Fruit fly (Drosophila melanogaster) whole organism, embryonic: ENCODE results near the gene Miga.

ENCODE experiments used
- Atf6 ChIP-seq: fragments of 200-800 bp; sonication (Bioruptor generic); IDR thresholded peaks from 2 replicates; pipeline ENCODE4 v1.3.6; 2022; ENCODE audit warnings: missing biosample characterization, missing genetic modification characterization
- CG1024 ChIP-seq: fragments of 200-800 bp; sonication (Bioruptor generic); IDR thresholded peaks from 2 replicates; pipeline ENCODE4 v1.3.6; 2022; ENCODE audit warnings: missing biosample characterization, missing genetic modification characterization
- CG10267 ChIP-seq: fragments of 200-800 bp; sonication (Bioruptor generic); optimal IDR thresholded peaks from 2 replicates; lab custom pipeline; 2018; ENCODE audit warnings: missing biosample characterization, mild to moderate bottlenecking, missing genetic modification characterization, moderate library complexity
- CG10321 ChIP-seq: fragments of 200-800 bp; sonication (Bioruptor generic); IDR thresholded peaks from 2 replicates; pipeline ENCODE4 v1.3.6; 2022; ENCODE audit warnings: missing biosample characterization, missing genetic modification characterization
- CG10462 ChIP-seq: fragments of 200-800 bp; sonication (Bioruptor generic); optimal IDR thresholded peaks from 2 replicates; lab custom pipeline; 2016; ENCODE audit warnings: missing biosample characterization, missing genetic modification characterization
- CG11247 ChIP-seq: fragments of 200-800 bp; sonication (Bioruptor generic); IDR thresholded peaks from 2 replicates; pipeline ENCODE4 v1.3.6; 2022; ENCODE audit warnings: missing biosample characterization, missing genetic modification characterization
- CG12769 ChIP-seq: fragments of 200-800 bp; sonication (Bioruptor generic); optimal IDR thresholded peaks from 2 replicates; lab custom pipeline; 2019; ENCODE audit warnings: missing biosample characterization, mild to moderate bottlenecking, missing genetic modification characterization, moderate library complexity
- CG13296 ChIP-seq: fragments of 200-800 bp; sonication (Bioruptor generic); optimal IDR thresholded peaks from 3 replicates; lab custom pipeline; 2018; ENCODE audit warnings: missing biosample characterization, mild to moderate bottlenecking, missing genetic modification characterization
- CG16863 ChIP-seq: fragments of 200-800 bp; sonication (Bioruptor generic); optimal IDR thresholded peaks from 3 replicates; lab custom pipeline; 2016; ENCODE audit warnings: missing biosample characterization, missing genetic modification characterization
- CG17802 ChIP-seq: fragments of 200-800 bp; sonication (Bioruptor generic); optimal IDR thresholded peaks from 2 replicates; lab custom pipeline; 2018; ENCODE audit warnings: missing biosample characterization, mild to moderate bottlenecking, missing genetic modification characterization, moderate library complexity
- CG2875 ChIP-seq: fragments of 200-800 bp; sonication (Bioruptor generic); optimal IDR thresholded peaks from 2 replicates; lab custom pipeline; 2017; ENCODE audit warnings: missing biosample characterization, mild to moderate bottlenecking, missing genetic modification characterization, missing genetic modification reagents
- CG30020 ChIP-seq: fragments of 200-800 bp; optimal IDR thresholded peaks from 2 replicates; lab custom pipeline; 2019; ENCODE audit warnings: missing biosample characterization, mild to moderate bottlenecking, missing genetic modification characterization, moderate library complexity
- CG30403 ChIP-seq: fragments of 200-800 bp; sonication (Bioruptor generic); optimal IDR thresholded peaks from 3 replicates; lab custom pipeline; 2016; ENCODE audit warnings: missing biosample characterization, missing genetic modification characterization
- CG4282 ChIP-seq: fragments of 200-800 bp; sonication (Bioruptor generic); optimal IDR thresholded peaks from 2 replicates; lab custom pipeline; 2016; ENCODE audit warnings: missing biosample characterization, missing genetic modification characterization
- CG4404 ChIP-seq: fragments of 200-800 bp; sonication (Bioruptor generic); IDR thresholded peaks from 2 replicates; pipeline ENCODE4 v1.3.6; 2022; ENCODE audit warnings: missing biosample characterization, missing genetic modification characterization
- CG4820 ChIP-seq: fragments of 200-800 bp; sonication (Bioruptor generic); optimal IDR thresholded peaks from 3 replicates; lab custom pipeline; 2016; ENCODE audit warnings: missing biosample characterization, missing genetic modification characterization
- CG6854 ChIP-seq: fragments of 200-800 bp; sonication (Bioruptor generic); optimal IDR thresholded peaks from 3 replicates; lab custom pipeline; 2017; ENCODE audit warnings: missing biosample characterization, mild to moderate bottlenecking, missing genetic modification characterization
- CG8359 ChIP-seq: fragments of 200-800 bp; sonication (Bioruptor generic); optimal IDR thresholded peaks from 2 replicates; lab custom pipeline; 2017; ENCODE audit warnings: missing biosample characterization, mild to moderate bottlenecking, missing genetic modification characterization, borderline replicate concordance
- CG9797 ChIP-seq: fragments of 200-800 bp; sonication (Bioruptor generic); optimal IDR thresholded peaks from 3 replicates; lab custom pipeline; 2018; ENCODE audit warnings: missing biosample characterization, mild to moderate bottlenecking, missing genetic modification characterization
- Dp ChIP-seq: fragments of 200-800 bp; sonication (Bioruptor generic); optimal IDR thresholded peaks from 2 replicates; lab custom pipeline; 2018; ENCODE audit warnings: missing biosample characterization, mild to moderate bottlenecking, missing genetic modification characterization, moderate library complexity
- Elba2 ChIP-seq: fragments of 200-800 bp; sonication (Bioruptor generic); optimal IDR thresholded peaks from 3 replicates; lab custom pipeline; 2016; ENCODE audit warnings: missing biosample characterization, missing genetic modification characterization
- Hr51 ChIP-seq, 2 experiments: fragments of 200-800 bp; sonication (Bioruptor generic); optimal IDR thresholded peaks; 2 replicates in 1 of 2; 3 replicates in 1 of 2; lab custom pipeline; 2016 to 2018; ENCODE audit warnings: missing biosample characterization in 2 of 2, missing genetic modification characterization in 2 of 2, mild to moderate bottlenecking in 1 of 2, moderate library complexity in 1 of 2
- Lhr ChIP-seq: fragments of 200-800 bp; sonication (Bioruptor generic); optimal IDR thresholded peaks from 3 replicates; lab custom pipeline; 2017; ENCODE audit warnings: mild to moderate bottlenecking, missing biosample characterization, missing genetic modification reagents, missing genetic modification characterization
- NC2β ChIP-seq: fragments of 200-800 bp; sonication (Bioruptor generic); optimal IDR thresholded peaks from 2 replicates; lab custom pipeline; 2016; ENCODE audit warnings: missing biosample characterization, missing genetic modification characterization
- Neu2 ChIP-seq: fragments of 200-800 bp; sonication (Bioruptor generic); optimal IDR thresholded peaks from 3 replicates; lab custom pipeline; 2016; ENCODE audit warnings: missing biosample characterization, missing genetic modification characterization, borderline replicate concordance
- NfI ChIP-seq: fragments of 200-800 bp; sonication (Bioruptor generic); optimal IDR thresholded peaks from 3 replicates; lab custom pipeline; 2018; ENCODE audit warnings: missing biosample characterization, mild to moderate bottlenecking, missing genetic modification characterization, moderate library complexity
- PHDP ChIP-seq: fragments of 200-800 bp; sonication (Bioruptor generic); optimal IDR thresholded peaks from 3 replicates; lab custom pipeline; 2018; ENCODE audit warnings: missing biosample characterization, mild to moderate bottlenecking, missing genetic modification characterization, moderate library complexity
- Scr ChIP-seq: fragments of 200-800 bp; sonication (Bioruptor generic); IDR thresholded peaks from 2 replicates; pipeline ENCODE4 v1.3.6; 2022; ENCODE audit warnings: missing biosample characterization, missing genetic modification characterization; ENCODE audit not compliant: partially characterized antibody
- Sry-δ ChIP-seq: fragments of 200-800 bp; sonication (Bioruptor generic); optimal IDR thresholded peaks from 2 replicates; lab custom pipeline; 2016; ENCODE audit warnings: missing biosample characterization, missing genetic modification characterization
- Xbp1 ChIP-seq: fragments of 200-800 bp; sonication (Bioruptor generic); optimal IDR thresholded peaks from 3 replicates; lab custom pipeline; 2016; ENCODE audit warnings: missing biosample characterization, mild to moderate bottlenecking, missing genetic modification characterization
- YL-1 ChIP-seq: fragments of 200-800 bp; sonication (Bioruptor generic); optimal IDR thresholded peaks from 3 replicates; lab custom pipeline; 2017; ENCODE audit warnings: missing biosample characterization, mild to moderate bottlenecking, missing genetic modification characterization
- ac ChIP-seq: fragments of 200-800 bp; sonication (Bioruptor generic); optimal IDR thresholded peaks from 3 replicates; lab custom pipeline; 2017; ENCODE audit warnings: missing biosample characterization, mild to moderate bottlenecking, missing genetic modification characterization
- ase ChIP-seq: fragments of 200-800 bp; sonication (Bioruptor generic); IDR thresholded peaks from 3 replicates; pipeline ENCODE4 v1.3.6; 2022; ENCODE audit warnings: missing biosample characterization, missing genetic modification characterization
- bigmax ChIP-seq: fragments of 200-800 bp; sonication (Bioruptor generic); optimal IDR thresholded peaks from 2 replicates; lab custom pipeline; 2018; ENCODE audit warnings: missing biosample characterization, mild to moderate bottlenecking, missing genetic modification characterization
- da ChIP-seq: fragments of 200-800 bp; sonication (Bioruptor generic); optimal IDR thresholded peaks from 2 replicates; lab custom pipeline; 2016; ENCODE audit warnings: missing biosample characterization, missing genetic modification characterization
- dimm ChIP-seq: fragments of 200-800 bp; sonication (Bioruptor generic); IDR thresholded peaks from 2 replicates; pipeline ENCODE4 v1.3.6; 2022; ENCODE audit warnings: missing biosample characterization, missing genetic modification characterization
- dmrt11E ChIP-seq: fragments of 200-800 bp; sonication (Bioruptor generic); optimal IDR thresholded peaks from 3 replicates; lab custom pipeline; 2018; ENCODE audit warnings: missing biosample characterization, mild to moderate bottlenecking, missing genetic modification characterization, moderate library complexity
- ems ChIP-seq: fragments of 200-800 bp; sonication (Bioruptor generic); optimal IDR thresholded peaks from 3 replicates; lab custom pipeline; 2016; ENCODE audit warnings: missing biosample characterization, missing genetic modification characterization
- gro ChIP-seq: fragments of 200-800 bp; sonication (Bioruptor generic); optimal IDR thresholded peaks from 2 replicates; lab custom pipeline; 2016; ENCODE audit warnings: missing biosample characterization, missing genetic modification characterization
- gt ChIP-seq: fragments of 200-800 bp; sonication (Bioruptor generic); IDR thresholded peaks from 2 replicates; pipeline ENCODE4 v1.3.6; 2022; ENCODE audit warnings: missing biosample characterization, missing genetic modification characterization
- lab ChIP-seq: fragments of 200-800 bp; sonication (Bioruptor generic); optimal IDR thresholded peaks from 3 replicates; lab custom pipeline; 2017; ENCODE audit warnings: missing biosample characterization, missing genetic modification characterization, mild to moderate bottlenecking, moderate library complexity, missing genetic modification reagents
- mam ChIP-seq: fragments of 200-800 bp; sonication (Bioruptor generic); optimal IDR thresholded peaks from 3 replicates; lab custom pipeline; 2016; ENCODE audit warnings: missing biosample characterization, missing genetic modification characterization
- sim ChIP-seq: fragments of 200-800 bp; sonication (Bioruptor generic); IDR thresholded peaks from 2 replicates; pipeline ENCODE4 v1.3.6; 2022; ENCODE audit warnings: missing biosample characterization, missing genetic modification characterization
- sisA ChIP-seq: fragments of 200-800 bp; sonication (Bioruptor generic); IDR thresholded peaks from 2 replicates; pipeline ENCODE4 v1.3.6; 2022; ENCODE audit warnings: missing biosample characterization, missing genetic modification characterization
- sob ChIP-seq: fragments of 200-800 bp; sonication (Bioruptor generic); IDR thresholded peaks from 2 replicates; pipeline ENCODE4 v1.3.6; 2022; ENCODE audit warnings: missing biosample characterization, missing genetic modification characterization
- tio ChIP-seq: fragments of 200-800 bp; sonication (Bioruptor generic); optimal IDR thresholded peaks from 2 replicates; lab custom pipeline; 2017; ENCODE audit warnings: missing biosample characterization, missing genetic modification characterization, inconsistent platforms
- trem ChIP-seq: fragments of 200-800 bp; optimal IDR thresholded peaks from 3 replicates; lab custom pipeline; 2019; ENCODE audit warnings: missing biosample characterization, mild to moderate bottlenecking, missing genetic modification characterization, moderate library complexity
- ttk ChIP-seq: fragments of 200-800 bp; sonication (Bioruptor generic); IDR thresholded peaks from 2 replicates; pipeline ENCODE4 v2.1.2; 2022; ENCODE audit warnings: missing biosample characterization, missing genetic modification characterization
- usp ChIP-seq: fragments of >200 bp; optimal IDR thresholded peaks from 2 replicates; lab custom pipeline; 2017; ENCODE audit warnings: missing biosample characterization, missing genetic modification characterization

Gene Miga

dm6 chrX:8457532-8457931, 19.9 kb upstream of the Miga start, which contains the start of gene CG32713:
CG32713 (minus strand) TSS chrX:8457632.
- TF ChIP-seq Dp (GFP tag; lab: Kevin White, UChicago) (no peak), sim (no peak), Scr (GFP tag; lab: Robert Waterston, UW) (no peak), CG10462 (GFP tag; lab: Kevin White, UChicago) (no peak), sob (GFP tag; lab: Robert Waterston, UW) (no peak), CG30020 (no peak), YL-1 (GFP tag; lab: Kevin White, UChicago) (no peak), CG6854 (GFP tag; lab: Kevin White, UChicago) (no peak), trem (no peak), lab (GFP tag; lab: Kevin White, UChicago) (no peak), CG9797 (GFP tag; lab: Kevin White, UChicago) (no peak), PHDP (tag; lab: Kevin White, UChicago) (no peak)

- TF ChIP-seq ttk (peak; percentile 98), Atf6 (GFP tag; lab: Robert Waterston, UW) (peak; percentile 91), CG16863 (GFP tag; lab: Kevin White, UChicago) (peak; percentile 88), dimm (GFP tag; lab: Robert Waterston, UW) (peak; percentile 96), CG4282 (GFP tag; lab: Kevin White, UChicago) (no peak), Hr51 (GFP tag; optimal IDR thresholded peaks at IDR 0.05; lab: Kevin White, UChicago) (peak; percentile 79 to 92), lab (GFP tag; lab: Kevin White, UChicago) (peak; percentile 94), gt (peak; percentile 96), CG4404 (peak; percentile 98), NfI (GFP tag; lab: Kevin White, UChicago) (peak; percentile 94), gro (GFP tag; lab: Kevin White, UChicago) (peak; percentile 60), usp (no peak), bigmax (GFP tag; lab: Kevin White, UChicago) (peak; percentile 25), dmrt11E (tag; lab: Kevin White, UChicago) (peak; percentile 98), CG2875 (peak; percentile 92), Elba2 (GFP tag; lab: Kevin White, UChicago) (peak; percentile 21), CG30403 (GFP tag; lab: Kevin White, UChicago) (peak; percentile 92), ems (GFP tag; lab: Kevin White, UChicago) (peak; percentile 79), Xbp1 (GFP tag; lab: Kevin White, UChicago) (peak; percentile 96), ac (GFP tag; lab: Kevin White, UChicago) (peak; percentile 93), NC2β (peak; percentile 84), sisA (peak; percentile 98), da (GFP tag; lab: Kevin White, UChicago) (peak; percentile 73), Neu2 (GFP tag; lab: Kevin White, UChicago) (no peak), Lhr (peak; percentile 85), CG8359 (GFP tag; lab: Kevin White, UChicago) (peak; percentile 88), CG4820 (GFP tag; lab: Kevin White, UChicago) (peak; percentile 96), ase (GFP tag; lab: Robert Waterston, UW) (peak; percentile 96), CG11247 (GFP tag; lab: Robert Waterston, UW) (peak; percentile 96), CG6854 (GFP tag; lab: Kevin White, UChicago) (peak; percentile 82), CG1024 (GFP tag; lab: Robert Waterston, UW) (peak; percentile 95), CG12769 (tag; lab: Kevin White, UChicago) (peak; percentile 95), mam (peak; percentile 85), CG13296 (GFP tag; lab: Kevin White, UChicago) (peak; percentile 85), CG10267 (peak; percentile 90), CG17802 (peak; percentile 81), CG10321 (GFP tag; lab: Robert Waterston, UW) (peak; percentile 73), tio (GFP tag; lab: Kevin White, UChicago) (peak; percentile 92), Sry-δ (GFP tag; lab: Kevin White, UChicago) (peak; percentile 42)
Measured at dm6 chrX:8455019-8455555, 17.5 kb upstream of the Miga start, which contains the start of gene org-1. org-1 (minus strand) TSS chrX:8455069.
